Fruit fly (Drosophila melanogaster): ENCODE results near the gene gcm2.

Gene gcm2

DNA sequence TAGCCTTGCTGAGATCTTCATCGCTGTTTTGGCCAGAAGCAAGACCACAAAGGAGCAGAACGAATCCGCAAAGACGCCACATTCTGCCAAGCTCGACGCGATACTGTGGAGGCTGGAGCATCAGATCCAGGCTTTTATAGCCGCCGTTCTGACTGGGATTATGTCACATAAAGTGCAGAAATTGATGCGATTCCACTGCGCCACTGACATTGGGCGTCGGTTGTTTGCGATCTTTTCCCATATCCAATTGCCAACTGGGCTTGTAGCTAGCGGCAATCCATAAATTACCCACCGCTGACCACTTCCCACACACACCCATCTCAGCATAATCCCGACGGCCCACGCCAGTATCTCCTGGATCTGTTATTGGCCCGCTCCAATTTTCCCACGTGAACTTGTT lies 7.6 kb upstream of the gcm2 start, which contains the start of gene CG4382:
TSS of gene CG4382 (minus strand) at position 101 of the 400 bp plus-strand sequence.
- TF ChIP-seq Ets65A (GFP tag) (peak; percentile 20), her (GFP tag; optimal IDR thresholded peaks at IDR 0.05) (no peak)

DNA sequence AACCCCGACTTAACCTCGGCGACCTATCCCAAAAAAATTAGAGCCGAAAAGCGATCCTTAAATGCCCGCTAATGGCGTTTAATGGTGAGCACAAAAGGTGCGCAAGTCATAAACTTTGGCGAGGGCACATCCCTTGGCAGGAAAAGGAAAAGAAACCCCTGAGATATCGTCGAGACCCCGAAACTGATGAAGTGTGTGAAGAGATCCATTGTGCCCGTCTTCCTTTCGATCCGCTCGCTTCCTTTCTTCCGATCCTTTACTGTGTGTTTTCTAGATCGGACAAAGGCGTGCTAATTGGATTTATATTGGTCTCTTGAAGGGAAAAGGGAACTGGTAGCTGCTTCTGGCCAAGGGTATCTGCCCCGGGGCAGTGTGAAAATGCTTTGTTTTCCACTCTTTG lies 7.1 kb upstream of the gcm2 start:
- no peak for TF ChIP-seq gcm2 (GFP tag; optimal IDR thresholded peaks at IDR 0.05)
- peak; percentile 32 for TF ChIP-seq pros (GFP tag; optimal IDR thresholded peaks at IDR 0.05)
- no peak for TF ChIP-seq CG6683 (GFP tag; optimal IDR thresholded peaks at IDR 0.05)
- TF ChIP-seq tll (GFP tag; optimal IDR thresholded peaks at IDR 0.05) = peak in 1 of 2 experiments; percentile 84
- no peak for TF ChIP-seq lab (GFP tag; optimal IDR thresholded peaks at IDR 0.05)
- no peak for TF ChIP-seq Dip3 (GFP tag; optimal IDR thresholded peaks at IDR 0.05)
- peak in 1 of 2 experiments; percentile 77 for TF ChIP-seq insv (GFP tag; optimal IDR thresholded peaks at IDR 0.05)
- TF ChIP-seq NfI (GFP tag; optimal IDR thresholded peaks at IDR 0.05) = no peak
- TF ChIP-seq CG2199 (GFP tag; IDR thresholded peaks at IDR 0.05) = 0 out of 3 replicates have a peak, but pooled peaks have one; percentile 37
- TF ChIP-seq CG2875 (GFP tag; optimal IDR thresholded peaks at IDR 0.05) = no peak
- TF ChIP-seq CG1529 (GFP tag; optimal IDR thresholded peaks at IDR 0.05) = no peak
- TF ChIP-seq gsb-n (tag; optimal IDR thresholded peaks at IDR 0.05) = peak; percentile 63
- peak; percentile 53 for TF ChIP-seq cad (GFP tag; optimal IDR thresholded peaks at IDR 0.05)
- TF ChIP-seq inv (GFP tag; IDR thresholded peaks at IDR 0.05; ENCODE audit: partially characterized antibody) = no peak
- TF ChIP-seq prd (optimal IDR thresholded peaks at IDR 0.05) = no peak
- peak; percentile 19; the same call in 1 of the 3 replicates for TF ChIP-seq prd (GFP tag; IDR thresholded peaks at IDR 0.05)
- TF ChIP-seq zen (tag; optimal IDR thresholded peaks at IDR 0.05) = peak; percentile 25
- peak; percentile 18 for TF ChIP-seq Ets65A (GFP tag)
- no peak for TF ChIP-seq CG17829 (tag; optimal IDR thresholded peaks at IDR 0.05)
- TF ChIP-seq D (optimal IDR thresholded peaks at IDR 0.05) = peak; percentile 82
- peak; percentile 32 for TF ChIP-seq D (GFP tag; optimal IDR thresholded peaks at IDR 0.05)
- no peak for TF ChIP-seq CG10274 (GFP tag; optimal IDR thresholded peaks at IDR 0.05)
- TF ChIP-seq CG13624 (GFP tag; optimal IDR thresholded peaks at IDR 0.05) = no peak
- TF ChIP-seq tx (GFP tag; optimal IDR thresholded peaks at IDR 0.05) = no peak

dm6 chr2L:9602103-9602502 lies 6.3 kb upstream of the gcm2 start:
- TF ChIP-seq zen (tag; optimal IDR thresholded peaks at IDR 0.05) = peak; percentile 99
- TF ChIP-seq twi (tag; optimal IDR thresholded peaks at IDR 0.05) = peak; percentile 20
- peak in 1 of 2 experiments; percentile 77 for TF ChIP-seq tll (GFP tag; optimal IDR thresholded peaks at IDR 0.05)
- TF ChIP-seq D (optimal IDR thresholded peaks at IDR 0.05) = peak; percentile 53
- no peak for TF ChIP-seq D (GFP tag; optimal IDR thresholded peaks at IDR 0.05)
- TF ChIP-seq cad (GFP tag; optimal IDR thresholded peaks at IDR 0.05) = peak; percentile 41
- TF ChIP-seq otp (GFP tag; IDR thresholded peaks at IDR 0.05) = no peak
- TF ChIP-seq CG16779 (GFP tag; IDR thresholded peaks at IDR 0.05) = no peak
- no peak for TF ChIP-seq Elba2 (GFP tag; optimal IDR thresholded peaks at IDR 0.05)

DNA sequence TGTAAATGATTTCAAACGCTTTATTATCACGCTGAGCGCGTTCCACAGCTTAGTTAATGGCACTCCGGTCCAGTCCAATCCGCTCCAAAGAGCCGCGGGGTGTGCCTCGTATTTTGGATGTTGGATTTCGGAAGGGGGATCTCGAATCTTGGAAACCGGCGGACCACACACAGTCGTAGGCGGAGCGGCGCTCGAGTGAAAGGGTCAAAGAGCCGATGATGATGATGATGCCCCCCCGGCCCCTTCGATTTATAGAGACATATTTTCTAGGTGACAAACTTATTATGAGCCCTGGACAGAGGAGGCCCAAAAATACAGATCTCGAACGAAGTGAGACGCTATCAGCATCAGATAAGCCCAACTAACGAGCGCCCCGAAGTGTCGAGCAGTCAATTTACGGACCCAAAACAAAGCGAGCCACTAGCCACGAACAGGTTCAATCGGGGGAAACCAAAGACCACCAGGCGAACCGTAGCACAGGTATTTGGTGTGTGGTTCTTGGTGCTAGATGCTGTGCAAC lies 1.0 kb downstream of the gcm2 start:
- TF ChIP-seq CG8478 (optimal IDR thresholded peaks at IDR 0.05) (no peak), Oaz (GFP tag; IDR thresholded peaks at IDR 0.05) (no peak), CG5953 (GFP tag; IDR thresholded peaks at IDR 0.05) (no peak), Med (GFP tag) (peak; percentile 37), grn (GFP tag; optimal IDR thresholded peaks at IDR 0.05) (peak; percentile 86), sd (tag; optimal IDR thresholded peaks at IDR 0.05) (peak; percentile 6), bbx (GFP tag; IDR thresholded peaks at IDR 0.05; ENCODE audit: partially characterized antibody) (no peak), CG15011 (GFP tag; optimal IDR thresholded peaks at IDR 0.05) (no peak), tin (GFP tag; optimal IDR thresholded peaks at IDR 0.05) (no peak), CG18476 (GFP tag; optimal IDR thresholded peaks at IDR 0.05) (no peak), CG4282 (GFP tag; optimal IDR thresholded peaks at IDR 0.05) (no peak), Abd-B (GFP tag; optimal IDR thresholded peaks at IDR 0.05) (peak; percentile 7), Awh (GFP tag; IDR thresholded peaks at IDR 0.05) (0 out of 2 replicates have a peak, but pooled peaks have one; percentile 5), CG2129 (GFP tag; IDR thresholded peaks at IDR 0.05; ENCODE audit: partially characterized antibody) (no peak), CG1529 (GFP tag; optimal IDR thresholded peaks at IDR 0.05) (no peak), Atf6 (GFP tag; IDR thresholded peaks at IDR 0.05) (no peak), CG9609 (GFP tag; optimal IDR thresholded peaks at IDR 0.05) (no peak), Fer1 (GFP tag; optimal IDR thresholded peaks at IDR 0.05) (no peak), kni (GFP tag; optimal IDR thresholded peaks at IDR 0.05) (peak; percentile 76)

Data from whole organism, embryonic.